Fruit fly (Drosophila melanogaster) whole organism, pupa: ENCODE data around the gene lama.

ENCODE experiments used
- CG10348 ChIP-seq: fragments of 200-800 bp; sonication (Bioruptor generic); IDR thresholded peaks from 2 replicates; pipeline ENCODE4 v1.3.6; 2022; ENCODE audit warnings: missing biosample characterization, missing genetic modification characterization
- CG12605 ChIP-seq: fragments of 200-800 bp; sonication (Bioruptor generic); IDR thresholded peaks from 2 replicates; pipeline ENCODE4 v1.3.6; 2022; ENCODE audit warnings: missing biosample characterization, missing genetic modification characterization
- CG13204 ChIP-seq: fragments of 200-800 bp; sonication (Bioruptor generic); optimal IDR thresholded peaks from 2 replicates; lab custom pipeline; 2018; ENCODE audit warnings: missing biosample characterization, mild to moderate bottlenecking, missing genetic modification characterization, moderate library complexity
- CG14655 ChIP-seq: fragments of 200-800 bp; sonication (Bioruptor generic); optimal IDR thresholded peaks from 3 replicates; lab custom pipeline; 2017; ENCODE audit warnings: mild to moderate bottlenecking, missing biosample characterization, missing genetic modification reagents, missing genetic modification characterization
- CG15710 ChIP-seq: fragments of 200-800 bp; sonication (Bioruptor generic); optimal IDR thresholded peaks from 2 replicates; lab custom pipeline; 2018; ENCODE audit warnings: missing biosample characterization, mild to moderate bottlenecking, missing genetic modification characterization, moderate library complexity
- CG17806 ChIP-seq: fragments of 200-800 bp; sonication (Bioruptor generic); optimal IDR thresholded peaks from 2 replicates; lab custom pipeline; 2018; ENCODE audit warnings: missing biosample characterization, mild to moderate bottlenecking, missing genetic modification characterization, moderate library complexity
- CG32121 ChIP-seq: fragments of 200-800 bp; sonication (Bioruptor generic); IDR thresholded peaks from 2 replicates; pipeline ENCODE4 v1.3.6; 2022; ENCODE audit warnings: missing biosample characterization, missing genetic modification characterization
- CG34367 ChIP-seq: fragments of 200-800 bp; sonication (Bioruptor generic); optimal IDR thresholded peaks from 2 replicates; lab custom pipeline; 2018; ENCODE audit warnings: missing biosample characterization, mild to moderate bottlenecking, missing genetic modification characterization
- CG4496 ChIP-seq: fragments of 200-800 bp; sonication (Bioruptor generic); IDR thresholded peaks from 3 replicates; pipeline ENCODE4 v1.3.6; 2022; ENCODE audit warnings: missing biosample characterization, missing genetic modification characterization
- CG8159 ChIP-seq: fragments of 200-800 bp; sonication (Bioruptor generic); optimal IDR thresholded peaks from 3 replicates; lab custom pipeline; 2018; ENCODE audit warnings: missing biosample characterization, mild to moderate bottlenecking, missing genetic modification characterization, moderate library complexity
- CG8301 ChIP-seq: fragments of 200-800 bp; sonication (Bioruptor generic); optimal IDR thresholded peaks from 2 replicates; lab custom pipeline; 2018; ENCODE audit warnings: missing biosample characterization, mild to moderate bottlenecking, missing genetic modification characterization
- CG9948 ChIP-seq: fragments of 200-800 bp; sonication (Bioruptor generic); optimal IDR thresholded peaks from 2 replicates; lab custom pipeline; 2018; ENCODE audit warnings: missing biosample characterization, mild to moderate bottlenecking, missing genetic modification characterization, moderate library complexity
- D1 ChIP-seq: fragments of 200-800 bp; sonication (Bioruptor generic); optimal IDR thresholded peaks from 2 replicates; lab custom pipeline; 2018; ENCODE audit warnings: missing biosample characterization, mild to moderate bottlenecking, missing genetic modification characterization, moderate library complexity
- EcR ChIP-seq: fragments of 200-800 bp; sonication (Bioruptor generic); optimal IDR thresholded peaks from 3 replicates; lab custom pipeline; 2019; ENCODE audit warnings: missing biosample characterization, missing genetic modification characterization, mild to moderate bottlenecking, moderate library complexity, missing genetic modification reagents
- Ets98B ChIP-seq: fragments of 200-800 bp; sonication (Bioruptor generic); IDR thresholded peaks from 2 replicates; pipeline ENCODE4 v1.3.6; 2022; ENCODE audit warnings: missing biosample characterization, missing genetic modification characterization
- Pif1A ChIP-seq: fragments of 200-800 bp; sonication (Bioruptor generic); optimal IDR thresholded peaks from 3 replicates; lab custom pipeline; 2016; ENCODE audit warnings: missing biosample characterization, missing genetic modification characterization
- Pif1B ChIP-seq: fragments of 200-800 bp; sonication (Bioruptor generic); optimal IDR thresholded peaks from 3 replicates; lab custom pipeline; 2016; ENCODE audit warnings: missing biosample characterization, missing genetic modification characterization
- Snoo ChIP-seq: fragments of 200-800 bp; sonication (Bioruptor generic); optimal IDR thresholded peaks from 3 replicates; lab custom pipeline; 2017; ENCODE audit warnings: missing biosample characterization, mild to moderate bottlenecking, missing genetic modification characterization, inconsistent platforms
- fd96Ca ChIP-seq: fragments of 200-800 bp; sonication (Bioruptor generic); IDR thresholded peaks from 3 replicates; pipeline ENCODE4 v1.3.6; 2022; ENCODE audit warnings: missing biosample characterization, missing genetic modification characterization
- gl ChIP-seq: fragments of 200-800 bp; sonication (Bioruptor generic); optimal IDR thresholded peaks from 2 replicates; lab custom pipeline; 2018; ENCODE audit warnings: missing biosample characterization, mild to moderate bottlenecking, missing genetic modification characterization
- rn ChIP-seq: fragments of 200-800 bp; sonication (Bioruptor generic); IDR thresholded peaks from 2 replicates; pipeline ENCODE4 v1.3.6; 2022; ENCODE audit warnings: missing biosample characterization, missing genetic modification characterization

The lama gene

DNA sequence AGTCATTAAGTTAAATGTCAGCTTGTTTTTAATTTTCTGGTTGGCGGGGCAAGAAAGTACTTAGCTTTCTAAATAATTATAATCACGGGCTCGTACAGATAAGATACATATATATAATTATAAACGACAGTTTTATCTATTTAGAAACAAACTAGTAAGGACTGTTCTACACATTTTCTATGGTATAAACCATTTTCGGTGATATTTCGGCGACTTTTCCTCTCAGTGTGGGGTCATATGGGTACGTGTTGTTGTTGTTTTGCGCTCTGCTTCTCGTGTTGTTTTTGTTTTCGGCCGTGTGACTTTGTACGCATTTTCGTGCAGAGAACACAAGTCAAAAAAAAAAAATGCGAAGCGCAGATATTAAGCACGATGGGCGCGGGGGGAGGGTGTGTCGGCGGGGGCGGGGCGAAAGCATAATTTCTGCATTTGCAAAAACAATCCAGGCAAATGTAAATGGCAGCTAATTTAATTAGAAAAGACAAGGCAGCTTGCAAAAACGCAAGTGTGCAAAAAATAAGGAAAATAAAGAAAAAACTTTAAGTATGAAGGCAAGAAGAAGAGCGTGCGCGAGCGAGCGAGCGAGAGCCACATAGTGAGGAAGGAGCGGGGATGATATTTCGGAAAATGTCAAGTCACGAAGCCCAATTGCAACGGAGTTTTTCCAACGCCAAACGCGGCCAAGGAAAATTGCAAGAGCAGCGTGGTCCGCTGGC is 9.6 kb upstream of the lama start:
- TF ChIP-seq CG34367 (tag; lab: Kevin White, UChicago) = no peak
- TF ChIP-seq EcR (GFP tag; lab: Kevin White, UChicago) = peak; percentile 48
- TF ChIP-seq CG12605 (GFP tag; lab: Robert Waterston, UW) = peak; percentile 25; the same call in 1 of the 2 replicates
- TF ChIP-seq CG32121 (GFP tag; lab: Robert Waterston, UW) = peak; percentile 28; the same call in 1 of the 2 replicates
- no peak for TF ChIP-seq CG14655 (GFP tag; lab: Kevin White, UChicago)
- TF ChIP-seq Snoo = peak; percentile 38
- 0 out of 2 replicates have a peak, but pooled peaks have one; percentile 11 for TF ChIP-seq Ets98B
- TF ChIP-seq D1 = peak; percentile 27
- peak; percentile 44 for TF ChIP-seq gl
- TF ChIP-seq fd96Ca = no peak
- TF ChIP-seq CG15710 (tag; lab: Kevin White, UChicago) = peak; percentile 2
- peak; percentile 44 for TF ChIP-seq Pif1A
- TF ChIP-seq Pif1B (GFP tag; lab: Kevin White, UChicago) = peak; percentile 5
- no peak for TF ChIP-seq CG13204 (GFP tag; lab: Kevin White, UChicago)
- TF ChIP-seq CG8301 (tag; lab: Kevin White, UChicago) = no peak
- no peak for TF ChIP-seq CG9948 (tag; lab: Kevin White, UChicago)
- no peak for TF ChIP-seq CG10348 (GFP tag; lab: Robert Waterston, UW)
- TF ChIP-seq CG8159 (tag; lab: Kevin White, UChicago) = peak; percentile 29
- TF ChIP-seq rn (GFP tag; lab: Robert Waterston, UW) = no peak
- peak; percentile 47; the same call in 2 of the 3 replicates for TF ChIP-seq CG4496 (GFP tag; lab: Robert Waterston, UW)
- no peak for TF ChIP-seq CG17806 (tag; lab: Kevin White, UChicago)

DNA sequence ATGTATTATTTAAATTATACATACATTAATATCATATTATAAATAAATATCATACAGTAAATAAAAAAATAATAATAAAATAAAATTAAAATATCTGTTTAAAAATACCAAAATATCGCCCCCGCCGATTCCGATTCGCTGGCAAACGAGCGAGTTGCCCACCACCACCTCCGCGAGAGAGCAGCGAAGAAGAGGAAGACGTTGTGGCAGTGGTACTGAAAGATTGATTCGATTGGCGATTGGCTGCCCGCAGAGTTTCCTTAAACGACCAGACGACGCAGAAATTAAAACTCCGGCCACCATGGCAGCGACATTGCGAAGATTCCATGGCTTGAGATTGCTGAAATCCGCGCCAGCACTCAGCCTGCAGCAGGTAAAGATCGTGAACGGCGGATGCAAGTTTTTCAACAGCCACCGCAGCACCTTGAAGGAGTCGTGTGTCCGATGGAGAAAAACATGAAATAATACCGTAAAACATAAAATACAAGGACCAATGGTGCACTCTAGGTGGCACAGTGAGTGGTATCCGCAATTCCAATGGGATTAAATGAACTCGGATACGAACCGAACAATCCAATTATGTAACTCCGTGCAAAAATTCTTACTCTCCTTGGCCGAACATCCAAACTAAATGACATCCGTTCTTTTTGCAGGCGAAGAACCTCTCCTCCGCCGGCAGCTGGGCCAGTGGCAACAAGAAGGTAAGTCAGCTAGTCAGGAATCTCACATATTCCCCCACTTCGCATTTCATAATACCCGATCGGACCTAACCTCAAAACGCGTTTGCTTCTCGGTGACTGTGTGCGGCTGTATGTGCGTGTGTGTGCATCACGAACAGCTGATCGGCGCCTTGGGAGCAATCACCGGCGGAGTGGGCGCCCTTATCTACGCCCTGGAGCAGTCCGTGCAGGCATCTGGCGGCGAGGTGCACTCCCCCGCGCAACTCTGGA is 4.6 kb upstream of the lama start, which contains the start of gene Cyt-c1:
Cyt-c1 (plus strand) TSS at position 173 of the 950 bp plus-strand sequence.
- TF ChIP-seq CG14655 (GFP tag; lab: Kevin White, UChicago) (no peak), gl (no peak), CG4496 (GFP tag; lab: Robert Waterston, UW) (peak; percentile 46; the same call in 2 of the 3 replicates), EcR (GFP tag; lab: Kevin White, UChicago) (peak; percentile 74), D1 (no peak), CG34367 (tag; lab: Kevin White, UChicago) (no peak), CG9948 (tag; lab: Kevin White, UChicago) (no peak), Ets98B (no peak; the same call in 1 of the 2 replicates)

DNA sequence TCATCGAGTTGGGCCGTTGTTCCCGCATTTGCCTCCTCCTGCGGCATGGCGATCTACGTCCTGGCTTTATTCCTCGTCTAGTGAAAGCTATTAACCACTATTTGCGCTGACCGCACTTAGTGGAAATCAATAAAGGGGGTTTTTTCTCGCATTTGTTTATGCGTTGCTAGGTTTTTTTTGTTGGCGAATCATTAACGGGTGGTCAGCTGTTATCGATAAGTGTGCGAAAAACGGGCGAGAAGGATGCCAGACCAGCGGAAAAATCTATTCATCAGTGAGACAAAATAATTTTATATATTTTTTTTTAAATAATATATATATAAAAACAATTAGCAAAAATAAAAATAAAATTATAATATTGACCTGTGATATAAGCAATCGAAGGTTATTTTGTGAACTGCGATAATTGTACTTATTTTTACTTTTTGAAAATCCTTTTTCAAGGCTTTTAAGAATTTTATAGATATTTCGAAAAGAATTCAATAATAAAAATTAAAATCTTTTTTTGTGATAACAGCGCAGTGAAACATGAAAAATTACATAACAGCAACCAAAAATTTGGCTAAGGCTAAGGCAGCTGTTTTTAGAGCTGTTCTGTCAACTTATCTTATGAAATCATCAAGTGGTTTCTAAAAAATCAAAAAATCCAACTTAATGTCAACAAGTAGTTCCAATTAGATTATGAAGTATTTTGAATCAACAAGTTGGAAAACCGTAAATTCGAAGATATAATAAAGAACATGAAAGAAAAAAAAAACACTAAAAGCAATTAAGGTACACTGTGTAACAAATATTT is 3.7 kb upstream of the lama start, which contains the start of gene Klp64D:
Klp64D (minus strand) TSS at position 185 of the 796 bp plus-strand sequence.
- TF ChIP-seq CG15710 (tag; lab: Kevin White, UChicago) (peak; percentile 21), CG4496 (GFP tag; lab: Robert Waterston, UW) (0 out of 3 replicates have a peak, but pooled peaks have one; percentile 18), CG17806 (tag; lab: Kevin White, UChicago) (no peak)

DNA sequence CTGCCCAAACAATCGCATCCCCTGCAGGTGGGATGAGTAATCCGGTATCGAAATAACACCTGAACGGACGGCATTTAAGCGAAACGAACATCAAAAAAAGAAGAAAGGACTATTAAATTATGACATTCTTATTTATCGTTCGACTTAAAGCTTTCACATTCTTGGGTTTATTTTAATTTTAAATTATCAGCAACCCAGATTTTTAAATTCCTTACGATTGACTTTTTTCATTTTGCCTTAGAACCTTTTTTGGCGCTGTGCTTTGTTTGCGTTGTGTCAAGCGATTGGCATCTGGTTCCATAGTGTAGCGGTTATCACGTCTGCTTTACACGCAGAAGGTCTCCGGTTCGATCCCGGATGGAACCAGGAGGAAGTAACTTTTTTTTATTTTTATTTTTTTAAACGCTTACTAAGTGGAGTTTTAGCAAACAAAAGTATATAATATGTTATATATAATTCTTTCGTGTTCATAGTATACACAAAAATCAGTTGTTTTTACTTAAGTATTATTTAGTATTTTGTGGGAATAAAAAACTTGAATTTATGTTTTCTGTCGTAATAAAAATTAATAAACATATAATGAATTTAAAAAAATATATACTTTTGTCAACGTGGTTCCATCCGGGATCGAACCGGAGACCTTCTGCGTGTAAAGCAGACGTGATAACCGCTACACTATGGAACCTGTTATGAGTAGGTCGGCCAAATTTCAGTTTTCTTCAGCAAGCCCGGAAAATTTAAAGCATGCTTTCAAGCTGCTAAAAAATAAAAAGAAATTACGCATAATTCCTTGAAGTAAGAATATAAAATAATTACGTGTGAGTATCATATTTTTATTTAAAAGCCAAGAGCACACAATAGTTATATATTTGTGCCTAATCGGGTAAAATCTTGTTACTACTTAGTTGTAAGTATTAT is 586 bp upstream of the lama start:
- no peak for TF ChIP-seq rn (GFP tag; lab: Robert Waterston, UW)
- peak; percentile 54 for TF ChIP-seq D1
- no peak for TF ChIP-seq CG13204 (GFP tag; lab: Kevin White, UChicago)
- no peak for TF ChIP-seq CG14655 (GFP tag; lab: Kevin White, UChicago)
- TF ChIP-seq CG12605 (GFP tag; lab: Robert Waterston, UW) = no peak
- TF ChIP-seq, all 21 proteins: peak for 1
